Fruit fly (Drosophila melanogaster): Measurements from ENCODE around the gene EMC2B.

EMC2B gene

DNA sequence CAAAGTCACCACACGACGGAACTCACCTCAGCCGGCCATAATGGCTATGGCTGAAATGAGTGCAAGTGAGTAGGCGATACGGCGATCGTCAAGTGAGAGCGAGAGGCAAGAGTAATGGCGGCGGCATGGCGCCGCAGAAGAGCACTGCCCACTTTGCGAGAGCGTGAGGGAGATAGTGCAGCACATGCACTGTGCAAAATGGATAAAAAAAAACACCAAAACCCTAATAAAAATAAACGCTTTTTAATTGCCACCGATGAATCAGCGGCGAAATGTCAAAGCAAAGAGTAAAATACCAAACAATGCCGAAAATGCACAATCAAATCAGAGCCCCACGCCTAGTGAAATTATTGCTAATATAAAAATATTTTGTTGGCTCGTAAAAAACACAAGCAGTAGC is 43.0 kb downstream of the EMC2B start:
- TF ChIP-seq CG8944 (GFP tag; optimal IDR thresholded peaks at IDR 0.05) (peak; percentile 8), gce (GFP tag; IDR thresholded peaks at IDR 0.05) (no peak), gcm (GFP tag; optimal IDR thresholded peaks at IDR 0.05) (peak; percentile 23), CG12071 (GFP tag; optimal IDR thresholded peaks at IDR 0.05) (no peak), CG2889 (GFP tag; IDR thresholded peaks at IDR 0.05) (peak; percentile 48; the same call in 1 of the 3 replicates), kay (GFP tag; optimal IDR thresholded peaks at IDR 0.05) (no peak), Med (GFP tag) (peak; percentile 94), CG17802 (tag; optimal IDR thresholded peaks at IDR 0.05) (no peak), B-H1 (GFP tag; IDR thresholded peaks at IDR 0.05) (peak; percentile 32; the same call in 1 of the 3 replicates), Awh (GFP tag; IDR thresholded peaks at IDR 0.05) (peak; percentile 44; the same call in 1 of the 2 replicates), HLH4C (GFP tag; IDR thresholded peaks at IDR 0.05; ENCODE audit: partially characterized antibody) (0 out of 3 replicates have a peak, but pooled peaks have one; percentile 34), CG17328 (GFP tag; IDR thresholded peaks at IDR 0.05) (peak; percentile 43), H15 (GFP tag; IDR thresholded peaks at IDR 0.05) (0 out of 3 replicates have a peak, but pooled peaks have one; percentile 33), Optix (GFP tag; IDR thresholded peaks at IDR 0.05) (0 out of 3 replicates have a peak, but pooled peaks have one; percentile 48), E2f1 (GFP tag; IDR thresholded peaks at IDR 0.05) (0 out of 2 replicates have a peak, but pooled peaks have one; percentile 35), CG12236 (GFP tag; optimal IDR thresholded peaks at IDR 0.05) (no peak), tgo (GFP tag; IDR thresholded peaks at IDR 0.05) (peak; percentile 31; the same call in 1 of the 3 replicates), ftz-f1 (GFP tag; optimal IDR thresholded peaks at IDR 0.05) (no peak), sob (GFP tag; IDR thresholded peaks at IDR 0.05) (0 out of 2 replicates have a peak, but pooled peaks have one; percentile 33), CG10565 (GFP tag; optimal IDR thresholded peaks at IDR 0.05) (no peak), hb (GFP tag; IDR thresholded peaks at IDR 0.05; ENCODE audit: partially characterized antibody) (peak; percentile 17; the same call in 1 of the 3 replicates), amos (GFP tag; IDR thresholded peaks at IDR 0.05; ENCODE audit: partially characterized antibody) (peak; percentile 20; the same call in 1 of the 2 replicates), sim (GFP tag; IDR thresholded peaks at IDR 0.05) (no peak), Rx (GFP tag; IDR thresholded peaks at IDR 0.05) (0 out of 2 replicates have a peak, but pooled peaks have one; percentile 6), CG9609 (GFP tag; optimal IDR thresholded peaks at IDR 0.05) (peak; percentile 15), abd-A (tag; optimal IDR thresholded peaks at IDR 0.05) (peak; percentile 52), Opbp (GFP tag; IDR thresholded peaks at IDR 0.05; ENCODE audit: partially characterized antibody) (no peak; the same call in 2 of the 3 replicates), chinmo (GFP tag; IDR thresholded peaks at IDR 0.05; ENCODE audit: partially characterized antibody) (peak; percentile 70; the same call in 2 of the 4 replicates), nmo (GFP tag; optimal IDR thresholded peaks at IDR 0.05) (peak; percentile 59), twi (tag; optimal IDR thresholded peaks at IDR 0.05) (peak; percentile 77), CG7372 (GFP tag; IDR thresholded peaks at IDR 0.05) (peak; percentile 34; the same call in 1 of the 2 replicates), CG15269 (tag; optimal IDR thresholded peaks at IDR 0.05) (no peak), CG1647 (GFP tag; optimal IDR thresholded peaks at IDR 0.05) (no peak), CG9215 (GFP tag; IDR thresholded peaks at IDR 0.05) (no peak), klu (GFP tag; IDR thresholded peaks at IDR 0.05) (no peak), CG14710 (tag; optimal IDR thresholded peaks at IDR 0.05) (no peak), CG4854 (GFP tag; optimal IDR thresholded peaks at IDR 0.05) (no peak), Drgx (GFP tag; IDR thresholded peaks at IDR 0.05) (peak; percentile 58), unpg (GFP tag; optimal IDR thresholded peaks at IDR 0.05) (no peak), gem (tag; optimal IDR thresholded peaks at IDR 0.05) (peak; percentile 13), Nf-YB (GFP tag; optimal IDR thresholded peaks at IDR 0.05) (peak; percentile 93), H2.0 (GFP tag; IDR thresholded peaks at IDR 0.05) (0 out of 2 replicates have a peak, but pooled peaks have one; percentile 4), CG13624 (GFP tag; optimal IDR thresholded peaks at IDR 0.05) (peak; percentile 47), bbx (GFP tag; IDR thresholded peaks at IDR 0.05; ENCODE audit: partially characterized antibody) (peak; percentile 54; the same call in 1 of the 2 replicates), Nf-YC (tag; optimal IDR thresholded peaks at IDR 0.05) (peak; percentile 96), CG18011 (GFP tag; optimal IDR thresholded peaks at IDR 0.05) (no peak), kni (GFP tag; optimal IDR thresholded peaks at IDR 0.05) (peak; percentile 54), CG16813 (GFP tag; IDR thresholded peaks at IDR 0.05; ENCODE audit: partially characterized antibody) (no peak), stc (GFP tag; IDR thresholded peaks at IDR 0.05) (peak; percentile 30; the same call in 1 of the 2 replicates)
